Fruit fly (Drosophila melanogaster) whole organism, embryonic: Measurements from ENCODE around the gene CG6409.

ENCODE experiments used
- Atf3 ChIP-seq: fragments of 200-800 bp; sonication (Bioruptor generic); optimal IDR thresholded peaks from 3 replicates; lab custom pipeline; 2016; ENCODE audit warnings: missing biosample characterization, missing genetic modification characterization
- Blimp-1 ChIP-seq: fragments of 200-800 bp; sonication (Bioruptor generic); optimal IDR thresholded peaks from 3 replicates; lab custom pipeline; 2018; ENCODE audit warnings: missing biosample characterization, missing genetic modification characterization, mild to moderate bottlenecking, moderate library complexity, missing genetic modification reagents
- CG10462 ChIP-seq: fragments of 200-800 bp; sonication (Bioruptor generic); optimal IDR thresholded peaks from 2 replicates; lab custom pipeline; 2016; ENCODE audit warnings: missing biosample characterization, missing genetic modification characterization
- CG11696 ChIP-seq: fragments of 200-800 bp; sonication (Bioruptor generic); IDR thresholded peaks from 2 replicates; pipeline ENCODE4 v1.3.6; 2022; ENCODE audit warnings: missing biosample characterization, missing genetic modification characterization
- CG12071 ChIP-seq: fragments of 200-800 bp; sonication (Bioruptor generic); optimal IDR thresholded peaks from 3 replicates; lab custom pipeline; 2018; ENCODE audit warnings: missing biosample characterization, mild to moderate bottlenecking, missing genetic modification characterization
- CG13287 ChIP-seq: fragments of 200-800 bp; sonication (Bioruptor generic); IDR thresholded peaks from 2 replicates; pipeline ENCODE4 v1.3.6; 2022; ENCODE audit warnings: missing biosample characterization, missing genetic modification characterization; ENCODE audit not compliant: partially characterized antibody
- CG13296 ChIP-seq: fragments of 200-800 bp; sonication (Bioruptor generic); optimal IDR thresholded peaks from 3 replicates; lab custom pipeline; 2018; ENCODE audit warnings: missing biosample characterization, mild to moderate bottlenecking, missing genetic modification characterization
- CG14050 ChIP-seq: fragments of 200-800 bp; sonication (Bioruptor generic); IDR thresholded peaks from 3 replicates; pipeline ENCODE4 v1.3.6; 2022; ENCODE audit warnings: missing biosample characterization, missing genetic modification characterization
- CG14667 ChIP-seq: fragments of 200-800 bp; sonication (Bioruptor generic); IDR thresholded peaks from 2 replicates; pipeline ENCODE4 v1.3.6; 2022; ENCODE audit warnings: missing biosample characterization, missing genetic modification characterization
- CG1603 ChIP-seq: fragments of 200-800 bp; sonication (Bioruptor generic); optimal IDR thresholded peaks from 2 replicates; lab custom pipeline; 2019; ENCODE audit warnings: missing biosample characterization, mild to moderate bottlenecking, missing genetic modification characterization, moderate library complexity
- CG16815 ChIP-seq: fragments of 200-800 bp; sonication (Bioruptor generic); optimal IDR thresholded peaks from 3 replicates; lab custom pipeline; 2017; ENCODE audit warnings: missing biosample characterization, mild to moderate bottlenecking, missing genetic modification characterization
- CG30403 ChIP-seq: fragments of 200-800 bp; sonication (Bioruptor generic); optimal IDR thresholded peaks from 3 replicates; lab custom pipeline; 2016; ENCODE audit warnings: missing biosample characterization, missing genetic modification characterization
- CG31365 ChIP-seq: fragments of 200-800 bp; sonication (Bioruptor generic); optimal IDR thresholded peaks from 2 replicates; lab custom pipeline; 2018; ENCODE audit warnings: missing biosample characterization, mild to moderate bottlenecking, missing genetic modification characterization
- CG34376 ChIP-seq: fragments of 200-800 bp; sonication (Bioruptor generic); optimal IDR thresholded peaks from 2 replicates; lab custom pipeline; 2018; ENCODE audit warnings: missing biosample characterization, mild to moderate bottlenecking, missing genetic modification characterization
- CG4282 ChIP-seq: fragments of 200-800 bp; sonication (Bioruptor generic); optimal IDR thresholded peaks from 2 replicates; lab custom pipeline; 2016; ENCODE audit warnings: missing biosample characterization, missing genetic modification characterization
- CG4707 ChIP-seq: fragments of 200-800 bp; sonication (Bioruptor generic); optimal IDR thresholded peaks from 2 replicates; lab custom pipeline; 2018; ENCODE audit warnings: missing biosample characterization, mild to moderate bottlenecking, missing genetic modification characterization, moderate library complexity
- CG6175 ChIP-seq: fragments of 200-800 bp; sonication (Bioruptor generic); IDR thresholded peaks from 3 replicates; pipeline ENCODE4 v1.3.6; 2022; ENCODE audit warnings: missing biosample characterization, missing genetic modification characterization
- CG6854 ChIP-seq: fragments of 200-800 bp; sonication (Bioruptor generic); optimal IDR thresholded peaks from 3 replicates; lab custom pipeline; 2017; ENCODE audit warnings: missing biosample characterization, mild to moderate bottlenecking, missing genetic modification characterization
- CG7786 ChIP-seq: fragments of 200-800 bp; sonication (Bioruptor generic); optimal IDR thresholded peaks from 2 replicates; lab custom pipeline; 2016; ENCODE audit warnings: missing biosample characterization, missing genetic modification characterization
- CG7928 ChIP-seq: fragments of 200-800 bp; sonication (Bioruptor generic); optimal IDR thresholded peaks from 2 replicates; lab custom pipeline; 2017; ENCODE audit warnings: missing biosample characterization, mild to moderate bottlenecking, missing genetic modification characterization
- CG7963 ChIP-seq: fragments of 200-800 bp; sonication (Bioruptor generic); IDR thresholded peaks from 3 replicates; pipeline ENCODE4 v1.3.6; 2022; ENCODE audit warnings: missing biosample characterization, missing genetic modification characterization; ENCODE audit not compliant: partially characterized antibody
- D19B ChIP-seq: fragments of 200-800 bp; sonication (Bioruptor generic); optimal IDR thresholded peaks from 2 replicates; lab custom pipeline; 2017; ENCODE audit warnings: missing biosample characterization, mild to moderate bottlenecking, missing genetic modification characterization
- Deaf1 ChIP-seq: fragments of 200-800 bp; optimal IDR thresholded peaks from 3 replicates; lab custom pipeline; 2019; ENCODE audit warnings: missing biosample characterization, mild to moderate bottlenecking, missing genetic modification characterization, moderate library complexity
- Dip3 ChIP-seq: fragments of 200-800 bp; sonication (Bioruptor generic); optimal IDR thresholded peaks from 3 replicates; lab custom pipeline; 2016; ENCODE audit warnings: missing biosample characterization, missing genetic modification characterization
- Dp ChIP-seq: fragments of 200-800 bp; sonication (Bioruptor generic); optimal IDR thresholded peaks from 2 replicates; lab custom pipeline; 2018; ENCODE audit warnings: missing biosample characterization, mild to moderate bottlenecking, missing genetic modification characterization, moderate library complexity
- HLH3B ChIP-seq: fragments of 200-800 bp; sonication (Bioruptor generic); IDR thresholded peaks from 2 replicates; pipeline ENCODE4 v1.3.6; 2022; ENCODE audit warnings: missing biosample characterization, missing genetic modification characterization
- Hand ChIP-seq: fragments of 200-800 bp; sonication (Bioruptor generic); optimal IDR thresholded peaks from 2 replicates; lab custom pipeline; 2017; ENCODE audit warnings: mild to moderate bottlenecking, missing biosample characterization, missing genetic modification reagents, missing genetic modification characterization
- Lim3 ChIP-seq: fragments of 200-800 bp; sonication (Bioruptor generic); IDR thresholded peaks from 2 replicates; pipeline ENCODE4 v1.3.6; 2022; ENCODE audit warnings: missing biosample characterization, missing genetic modification characterization
- MBD-R2 ChIP-seq: fragments of 200-800 bp; sonication (Bioruptor generic); IDR thresholded peaks from 2 replicates; pipeline ENCODE4 v1.3.6; 2022; ENCODE audit warnings: missing biosample characterization, missing genetic modification characterization
- MESR4 ChIP-seq: fragments of 200-800 bp; sonication (Bioruptor generic); optimal IDR thresholded peaks from 2 replicates; lab custom pipeline; 2018; ENCODE audit warnings: missing biosample characterization, mild to moderate bottlenecking, missing genetic modification characterization, moderate library complexity
- NC2α ChIP-seq: fragments of 200-800 bp; sonication (Bioruptor generic); optimal IDR thresholded peaks from 2 replicates; lab custom pipeline; 2016; ENCODE audit warnings: missing biosample characterization, missing genetic modification characterization
- Optix ChIP-seq: fragments of 200-800 bp; sonication (Bioruptor generic); IDR thresholded peaks from 3 replicates; pipeline ENCODE4 v1.3.6; 2022; ENCODE audit warnings: missing biosample characterization, missing genetic modification characterization
- Ptx1 ChIP-seq: fragments of 200-800 bp; sonication (Bioruptor generic); IDR thresholded peaks from 2 replicates; pipeline ENCODE4 v1.3.6; 2022; ENCODE audit warnings: missing biosample characterization, missing genetic modification characterization
- Scr ChIP-seq: fragments of 200-800 bp; sonication (Bioruptor generic); IDR thresholded peaks from 2 replicates; pipeline ENCODE4 v1.3.6; 2022; ENCODE audit warnings: missing biosample characterization, missing genetic modification characterization; ENCODE audit not compliant: partially characterized antibody
- Taf1 ChIP-seq: fragments of 200-800 bp; sonication (Bioruptor generic); IDR thresholded peaks from 2 replicates; pipeline ENCODE4 v1.3.6; 2022; ENCODE audit warnings: missing biosample characterization, missing genetic modification characterization
- al ChIP-seq: fragments of 200-800 bp; sonication (Bioruptor generic); IDR thresholded peaks from 2 replicates; pipeline ENCODE4 v1.3.6; 2022; ENCODE audit warnings: missing biosample characterization, missing genetic modification characterization
- cad ChIP-seq: fragments of >200 bp; optimal IDR thresholded peaks from 2 replicates; lab custom pipeline; 2017; ENCODE audit warnings: missing biosample characterization, missing genetic modification characterization
- cato ChIP-seq: fragments of 200-800 bp; sonication (Bioruptor generic); optimal IDR thresholded peaks from 2 replicates; lab custom pipeline; 2016; ENCODE audit warnings: missing biosample characterization, missing genetic modification characterization, borderline replicate concordance
- chinmo ChIP-seq: fragments of 200-800 bp; sonication (Bioruptor generic); IDR thresholded peaks from 4 replicates; pipeline ENCODE4 v1.3.6; 2022; ENCODE audit warnings: missing biosample characterization, missing genetic modification characterization; ENCODE audit not compliant: partially characterized antibody
- crol ChIP-seq: fragments of 200-800 bp; sonication (Bioruptor generic); IDR thresholded peaks from 2 replicates; pipeline ENCODE4 v1.3.6; 2022; ENCODE audit warnings: missing biosample characterization, missing genetic modification characterization
- disco-r ChIP-seq: fragments of 200-800 bp; sonication (Bioruptor generic); optimal IDR thresholded peaks from 2 replicates; lab custom pipeline; 2016; ENCODE audit warnings: missing biosample characterization, missing genetic modification characterization
- dm ChIP-seq: fragments of 200-800 bp; sonication (Bioruptor generic); optimal IDR thresholded peaks from 3 replicates; lab custom pipeline; 2016; ENCODE audit warnings: missing biosample characterization, missing genetic modification characterization
- gt ChIP-seq: fragments of 200-800 bp; sonication (Bioruptor generic); IDR thresholded peaks from 2 replicates; pipeline ENCODE4 v1.3.6; 2022; ENCODE audit warnings: missing biosample characterization, missing genetic modification characterization
- nau ChIP-seq: fragments of 200-800 bp; sonication (Bioruptor generic); optimal IDR thresholded peaks from 3 replicates; lab custom pipeline; 2017; ENCODE audit warnings: missing biosample characterization, mild to moderate bottlenecking, missing genetic modification characterization, missing genetic modification reagents
- pb ChIP-seq: fragments of 200-800 bp; sonication (Bioruptor generic); optimal IDR thresholded peaks from 3 replicates; lab custom pipeline; 2016; ENCODE audit warnings: missing biosample characterization, missing genetic modification characterization
- salm ChIP-seq: fragments of 200-800 bp; sonication (Bioruptor generic); optimal IDR thresholded peaks from 2 replicates; lab custom pipeline; 2018; ENCODE audit warnings: missing biosample characterization, mild to moderate bottlenecking, missing genetic modification characterization
- schlank ChIP-seq: fragments of 200-800 bp; sonication (Bioruptor generic); optimal IDR thresholded peaks from 2 replicates; lab custom pipeline; 2018; ENCODE audit warnings: missing biosample characterization, mild to moderate bottlenecking, missing genetic modification characterization
- sisA ChIP-seq: fragments of 200-800 bp; sonication (Bioruptor generic); IDR thresholded peaks from 2 replicates; pipeline ENCODE4 v1.3.6; 2022; ENCODE audit warnings: missing biosample characterization, missing genetic modification characterization
- so ChIP-seq: fragments of 200-800 bp; sonication (Bioruptor generic); IDR thresholded peaks from 3 replicates; pipeline ENCODE4 v1.3.6; 2022; ENCODE audit warnings: missing biosample characterization, missing genetic modification characterization
- sug ChIP-seq: fragments of 200-800 bp; optimal IDR thresholded peaks from 2 replicates; lab custom pipeline; 2019; ENCODE audit warnings: missing biosample characterization, mild to moderate bottlenecking, missing genetic modification characterization, moderate library complexity
- zfh2 ChIP-seq: fragments of 200-800 bp; sonication (Bioruptor generic); optimal IDR thresholded peaks from 2 replicates; lab custom pipeline; 2016; ENCODE audit warnings: missing biosample characterization, missing genetic modification characterization

Gene CG6409

dm6 chr3L:10882336-10883040, at the start of gene CG6409, which contains the start of gene galla-2 (continued):
- TF ChIP-seq Atf3 (GFP tag; lab: Kevin White, UChicago) = no peak
- TF ChIP-seq Ptx1 (GFP tag; lab: Robert Waterston, UW) = no peak
- no peak for TF ChIP-seq disco-r
- TF ChIP-seq nau (GFP tag; lab: Kevin White, UChicago) = no peak
- no peak for TF ChIP-seq CG14050 (GFP tag; lab: Robert Waterston, UW)
- TF ChIP-seq CG4707 (GFP tag; lab: Kevin White, UChicago) = no peak
- TF ChIP-seq D19B (GFP tag; lab: Kevin White, UChicago) = no peak
- TF ChIP-seq al (GFP tag; lab: Robert Waterston, UW) = no peak
- no peak for TF ChIP-seq Lim3
- no peak for TF ChIP-seq Optix (GFP tag; lab: Robert Waterston, UW)
- TF ChIP-seq CG34376 = no peak
- no peak for TF ChIP-seq NC2α (GFP tag; lab: Kevin White, UChicago)
- TF ChIP-seq CG13287 = peak; percentile 35; the same call in 1 of the 2 replicates
- no peak for TF ChIP-seq salm
- no peak for TF ChIP-seq CG4282 (GFP tag; lab: Kevin White, UChicago)
- TF ChIP-seq pb = no peak
- TF ChIP-seq Scr (GFP tag; lab: Robert Waterston, UW) = 0 out of 2 replicates have a peak, but pooled peaks have one; percentile 10
- no peak for TF ChIP-seq CG13296 (GFP tag; lab: Kevin White, UChicago)
- no peak for TF ChIP-seq CG6175
- TF ChIP-seq CG30403 (GFP tag; lab: Kevin White, UChicago) = no peak
- no peak for TF ChIP-seq schlank (tag; lab: Kevin White, UChicago)
- no peak for TF ChIP-seq CG7963 (GFP tag; lab: Robert Waterston, UW)
- no peak for TF ChIP-seq cato (GFP tag; lab: Kevin White, UChicago)
- TF ChIP-seq cad (GFP tag; lab: Kevin White, UChicago) = no peak
- no peak for TF ChIP-seq HLH3B (GFP tag; lab: Robert Waterston, UW)
- no peak for TF ChIP-seq Deaf1
- TF ChIP-seq MESR4 (GFP tag; lab: Kevin White, UChicago) = peak; percentile 24
- TF ChIP-seq dm (GFP tag; lab: Kevin White, UChicago) = no peak
- no peak for TF ChIP-seq CG14667
- peak; percentile 0 for TF ChIP-seq CG1603 (tag; lab: Kevin White, UChicago)
- no peak for TF ChIP-seq CG7928 (GFP tag; lab: Kevin White, UChicago)
- TF ChIP-seq zfh2 (GFP tag; lab: Kevin White, UChicago) = no peak
- TF ChIP-seq Blimp-1 = no peak
- TF ChIP-seq so (GFP tag; lab: Robert Waterston, UW) = no peak
- TF ChIP-seq CG11696 = no peak
- TF ChIP-seq gt = no peak
- no peak for TF ChIP-seq CG6854 (GFP tag; lab: Kevin White, UChicago)
- no peak for TF ChIP-seq Hand (GFP tag; lab: Kevin White, UChicago)
- TF ChIP-seq MBD-R2 (GFP tag; lab: Robert Waterston, UW) = peak; percentile 67
- TF ChIP-seq sisA (GFP tag; lab: Robert Waterston, UW) = no peak
- no peak for TF ChIP-seq CG31365 (tag; lab: Kevin White, UChicago)
- no peak for TF ChIP-seq CG10462 (GFP tag; lab: Kevin White, UChicago)
- no peak for TF ChIP-seq Taf1 (GFP tag; lab: Robert Waterston, UW)
- no peak for TF ChIP-seq chinmo
- TF ChIP-seq CG7786 (GFP tag; lab: Kevin White, UChicago) = no peak
- no peak for TF ChIP-seq crol
- TF ChIP-seq sug (tag; lab: Kevin White, UChicago) = no peak
- TF ChIP-seq CG16815 (GFP tag; lab: Kevin White, UChicago) = no peak
- no peak for TF ChIP-seq Dip3 (GFP tag; lab: Kevin White, UChicago)
- peak; percentile 82 for TF ChIP-seq Dp (GFP tag; lab: Kevin White, UChicago)
- TF ChIP-seq CG12071 (GFP tag; lab: Kevin White, UChicago) = no peak
